Fruit fly (Drosophila melanogaster) whole organism, embryonic: ENCODE measurements around the gene CG46458.

Source experiments
- Abd-B ChIP-seq: fragments of 200-800 bp; sonication (Bioruptor generic); optimal IDR thresholded peaks from 2 replicates; lab custom pipeline; 2018; ENCODE audit warnings: missing biosample characterization, mild to moderate bottlenecking, missing genetic modification characterization, moderate library complexity
- Asciz ChIP-seq: fragments of 200-800 bp; sonication (Bioruptor generic); optimal IDR thresholded peaks from 2 replicates; lab custom pipeline; 2017; ENCODE audit warnings: missing biosample characterization, mild to moderate bottlenecking, missing genetic modification characterization, missing genetic modification reagents
- B-H1 ChIP-seq: fragments of 200-800 bp; sonication (Bioruptor generic); IDR thresholded peaks from 3 replicates; pipeline ENCODE4 v1.3.6; 2022; ENCODE audit warnings: missing biosample characterization, missing genetic modification characterization
- CG10959 ChIP-seq: fragments of 200-800 bp; sonication (Bioruptor generic); IDR thresholded peaks from 2 replicates; pipeline ENCODE4 v1.3.6; 2022; ENCODE audit warnings: missing biosample characterization, missing genetic modification characterization
- CG14014 ChIP-seq: fragments of 200-800 bp; sonication (Bioruptor generic); IDR thresholded peaks from 2 replicates; pipeline ENCODE4 v1.3.6; 2022; ENCODE audit warnings: missing biosample characterization, missing genetic modification characterization
- CG14710 ChIP-seq: fragments of 200-800 bp; sonication (Bioruptor generic); optimal IDR thresholded peaks from 3 replicates; lab custom pipeline; 2019; ENCODE audit warnings: missing biosample characterization, mild to moderate bottlenecking, missing genetic modification characterization, moderate library complexity
- CG15696 ChIP-seq: fragments of 200-800 bp; sonication (Bioruptor generic); optimal IDR thresholded peaks from 2 replicates; lab custom pipeline; 2019; ENCODE audit warnings: missing biosample characterization, mild to moderate bottlenecking, missing genetic modification characterization, moderate library complexity
- CG16779 ChIP-seq: fragments of 200-800 bp; sonication (Bioruptor generic); IDR thresholded peaks from 2 replicates; pipeline ENCODE4 v1.3.6; 2022; ENCODE audit warnings: missing biosample characterization, missing genetic modification characterization
- CG17361 ChIP-seq: fragments of 200-800 bp; sonication (Bioruptor generic); IDR thresholded peaks from 3 replicates; pipeline ENCODE4 v1.3.6; 2022; ENCODE audit warnings: missing biosample characterization, missing genetic modification characterization
- CG17385 ChIP-seq: fragments of 200-800 bp; sonication (Bioruptor generic); optimal IDR thresholded peaks from 3 replicates; lab custom pipeline; 2018; ENCODE audit warnings: missing biosample characterization, mild to moderate bottlenecking, missing genetic modification characterization
- CG2199 ChIP-seq: fragments of 200-800 bp; sonication (Bioruptor generic); IDR thresholded peaks from 3 replicates; pipeline ENCODE4 v1.3.6; 2022; ENCODE audit warnings: missing biosample characterization, missing genetic modification characterization
- CG2202 ChIP-seq: fragments of 200-800 bp; sonication (Bioruptor generic); optimal IDR thresholded peaks from 2 replicates; lab custom pipeline; 2018; ENCODE audit warnings: missing biosample characterization, mild to moderate bottlenecking, missing genetic modification characterization
- CG2712 ChIP-seq: fragments of 200-800 bp; optimal IDR thresholded peaks from 3 replicates; lab custom pipeline; 2019; ENCODE audit warnings: missing biosample characterization, mild to moderate bottlenecking, missing genetic modification characterization, moderate library complexity
- CG30431 ChIP-seq: fragments of 200-800 bp; sonication (Bioruptor generic); optimal IDR thresholded peaks from 2 replicates; lab custom pipeline; 2017; ENCODE audit warnings: missing biosample characterization, missing genetic modification characterization
- CG3407 ChIP-seq: fragments of 200-800 bp; sonication (Bioruptor generic); optimal IDR thresholded peaks from 2 replicates; lab custom pipeline; 2018; ENCODE audit warnings: missing biosample characterization, mild to moderate bottlenecking, missing genetic modification characterization
- CG4854 ChIP-seq: fragments of 200-800 bp; sonication (Bioruptor generic); optimal IDR thresholded peaks from 2 replicates; lab custom pipeline; 2016; ENCODE audit warnings: missing biosample characterization, missing genetic modification characterization, inconsistent platforms
- CG6654 ChIP-seq: fragments of 200-800 bp; sonication (Bioruptor generic); optimal IDR thresholded peaks from 2 replicates; lab custom pipeline; 2017; ENCODE audit warnings: missing biosample characterization, mild to moderate bottlenecking, missing genetic modification characterization
- CG7928 ChIP-seq: fragments of 200-800 bp; sonication (Bioruptor generic); optimal IDR thresholded peaks from 2 replicates; lab custom pipeline; 2017; ENCODE audit warnings: missing biosample characterization, mild to moderate bottlenecking, missing genetic modification characterization
- D19B ChIP-seq: fragments of 200-800 bp; sonication (Bioruptor generic); optimal IDR thresholded peaks from 2 replicates; lab custom pipeline; 2017; ENCODE audit warnings: missing biosample characterization, mild to moderate bottlenecking, missing genetic modification characterization
- Deaf1 ChIP-seq: fragments of 200-800 bp; optimal IDR thresholded peaks from 3 replicates; lab custom pipeline; 2019; ENCODE audit warnings: missing biosample characterization, mild to moderate bottlenecking, missing genetic modification characterization, moderate library complexity
- Dll ChIP-seq: fragments of 200-800 bp; sonication (Bioruptor generic); IDR thresholded peaks from 4 replicates; pipeline ENCODE4 v1.3.6; 2022; ENCODE audit warnings: missing biosample characterization, missing genetic modification characterization; ENCODE audit not compliant: partially characterized antibody
- H15 ChIP-seq: fragments of 200-800 bp; sonication (Bioruptor generic); IDR thresholded peaks from 3 replicates; pipeline ENCODE4 v1.3.6; 2022; ENCODE audit warnings: missing biosample characterization, missing genetic modification characterization
- Hr51 ChIP-seq, 2 experiments: fragments of 200-800 bp; sonication (Bioruptor generic); optimal IDR thresholded peaks; 2 replicates in 1 of 2; 3 replicates in 1 of 2; lab custom pipeline; 2016 to 2018; ENCODE audit warnings: missing biosample characterization in 2 of 2, missing genetic modification characterization in 2 of 2, mild to moderate bottlenecking in 1 of 2, moderate library complexity in 1 of 2
- MBD-R2 ChIP-seq: fragments of 200-800 bp; sonication (Bioruptor generic); IDR thresholded peaks from 2 replicates; pipeline ENCODE4 v1.3.6; 2022; ENCODE audit warnings: missing biosample characterization, missing genetic modification characterization
- NFAT ChIP-seq: fragments of 200-800 bp; sonication (Bioruptor generic); IDR thresholded peaks from 2 replicates; pipeline ENCODE4 v1.3.6; 2022; ENCODE audit warnings: missing biosample characterization, missing genetic modification characterization
- Nf-YB ChIP-seq: fragments of 200-800 bp; sonication (Bioruptor generic); optimal IDR thresholded peaks from 3 replicates; lab custom pipeline; 2019; ENCODE audit warnings: missing biosample characterization, mild to moderate bottlenecking, missing genetic modification characterization, moderate library complexity
- Xbp1 ChIP-seq: fragments of 200-800 bp; sonication (Bioruptor generic); optimal IDR thresholded peaks from 3 replicates; lab custom pipeline; 2016; ENCODE audit warnings: missing biosample characterization, mild to moderate bottlenecking, missing genetic modification characterization
- abd-A ChIP-seq: fragments of 200-800 bp; sonication (Bioruptor generic); optimal IDR thresholded peaks from 3 replicates; lab custom pipeline; 2019; ENCODE audit warnings: missing biosample characterization, mild to moderate bottlenecking, missing genetic modification characterization, moderate library complexity
- ato ChIP-seq: fragments of 200-800 bp; sonication (Bioruptor generic); IDR thresholded peaks from 2 replicates; pipeline ENCODE4 v1.3.6; 2022; ENCODE audit warnings: missing biosample characterization, missing genetic modification characterization; ENCODE audit not compliant: partially characterized antibody
- cad ChIP-seq: fragments of >200 bp; optimal IDR thresholded peaks from 2 replicates; lab custom pipeline; 2017; ENCODE audit warnings: missing biosample characterization, missing genetic modification characterization
- cas ChIP-seq: fragments of 200-800 bp; sonication (Bioruptor generic); IDR thresholded peaks from 2 replicates; pipeline ENCODE4 v1.3.6; 2022; ENCODE audit warnings: missing biosample characterization, missing genetic modification characterization
- crol ChIP-seq: fragments of 200-800 bp; sonication (Bioruptor generic); IDR thresholded peaks from 2 replicates; pipeline ENCODE4 v1.3.6; 2022; ENCODE audit warnings: missing biosample characterization, missing genetic modification characterization
- crp ChIP-seq, 2 experiments: fragments of 200-800 bp; sonication (Bioruptor generic); optimal IDR thresholded peaks; 2 replicates in 1 of 2; 3 replicates in 1 of 2; lab custom pipeline; 2017; ENCODE audit warnings: missing biosample characterization in 2 of 2, missing genetic modification characterization in 2 of 2, mild to moderate bottlenecking in 1 of 2, moderate library complexity in 1 of 2
- exex ChIP-seq: fragments of 200-800 bp; sonication (Bioruptor generic); optimal IDR thresholded peaks from 4 replicates; lab custom pipeline; 2018; ENCODE audit warnings: missing biosample characterization, mild to moderate bottlenecking, missing genetic modification characterization, moderate library complexity
- grau ChIP-seq: fragments of 200-800 bp; optimal IDR thresholded peaks from 3 replicates; lab custom pipeline; 2019; ENCODE audit warnings: missing biosample characterization, mild to moderate bottlenecking, missing genetic modification characterization, moderate library complexity
- grn ChIP-seq: fragments of 200-800 bp; sonication (Bioruptor generic); optimal IDR thresholded peaks from 3 replicates; lab custom pipeline; 2017; ENCODE audit warnings: missing biosample characterization, missing genetic modification characterization
- gro ChIP-seq: fragments of 200-800 bp; sonication (Bioruptor generic); optimal IDR thresholded peaks from 2 replicates; lab custom pipeline; 2016; ENCODE audit warnings: missing biosample characterization, missing genetic modification characterization
- gsb-n ChIP-seq: fragments of 200-800 bp; sonication (Bioruptor generic); optimal IDR thresholded peaks from 3 replicates; lab custom pipeline; 2018; ENCODE audit warnings: missing biosample characterization, mild to moderate bottlenecking, missing genetic modification characterization
- klu ChIP-seq: fragments of 200-800 bp; sonication (Bioruptor generic); IDR thresholded peaks from 2 replicates; pipeline ENCODE4 v1.3.6; 2022; ENCODE audit warnings: missing biosample characterization, missing genetic modification characterization
- mirr ChIP-seq: fragments of 200-800 bp; sonication (Bioruptor generic); optimal IDR thresholded peaks from 3 replicates; lab custom pipeline; 2018; ENCODE audit warnings: missing biosample characterization, mild to moderate bottlenecking, missing genetic modification characterization
- phol ChIP-seq: fragments of 200-800 bp; sonication (Bioruptor generic); optimal IDR thresholded peaks from 3 replicates; lab custom pipeline; 2018; ENCODE audit warnings: missing biosample characterization, mild to moderate bottlenecking, missing genetic modification characterization, moderate library complexity
- sens ChIP-seq: fragments of 200-800 bp; sonication (Bioruptor generic); peaks from one replicate; lab custom pipeline; 2016; ENCODE audit warnings: missing biosample characterization, missing genetic modification characterization
- slbo ChIP-seq: fragments of 200-800 bp; sonication (Bioruptor generic); IDR thresholded peaks from 2 replicates; pipeline ENCODE4 v1.3.6; 2022; ENCODE audit warnings: missing biosample characterization, missing genetic modification characterization
- toy ChIP-seq: fragments of 200-800 bp; sonication (Bioruptor generic); IDR thresholded peaks from 2 replicates; pipeline ENCODE4 v1.3.6; 2022; ENCODE audit warnings: missing biosample characterization, missing genetic modification characterization
- wek ChIP-seq: fragments of 200-800 bp; sonication (Bioruptor generic); optimal IDR thresholded peaks from 3 replicates; lab custom pipeline; 2018; ENCODE audit warnings: missing biosample characterization, mild to moderate bottlenecking, missing genetic modification characterization, moderate library complexity
- wor ChIP-seq: fragments of 200-800 bp; sonication (Bioruptor generic); IDR thresholded peaks from 2 replicates; pipeline ENCODE4 v1.3.6; 2022; ENCODE audit warnings: missing biosample characterization, missing genetic modification characterization

CG46458 gene

DNA sequence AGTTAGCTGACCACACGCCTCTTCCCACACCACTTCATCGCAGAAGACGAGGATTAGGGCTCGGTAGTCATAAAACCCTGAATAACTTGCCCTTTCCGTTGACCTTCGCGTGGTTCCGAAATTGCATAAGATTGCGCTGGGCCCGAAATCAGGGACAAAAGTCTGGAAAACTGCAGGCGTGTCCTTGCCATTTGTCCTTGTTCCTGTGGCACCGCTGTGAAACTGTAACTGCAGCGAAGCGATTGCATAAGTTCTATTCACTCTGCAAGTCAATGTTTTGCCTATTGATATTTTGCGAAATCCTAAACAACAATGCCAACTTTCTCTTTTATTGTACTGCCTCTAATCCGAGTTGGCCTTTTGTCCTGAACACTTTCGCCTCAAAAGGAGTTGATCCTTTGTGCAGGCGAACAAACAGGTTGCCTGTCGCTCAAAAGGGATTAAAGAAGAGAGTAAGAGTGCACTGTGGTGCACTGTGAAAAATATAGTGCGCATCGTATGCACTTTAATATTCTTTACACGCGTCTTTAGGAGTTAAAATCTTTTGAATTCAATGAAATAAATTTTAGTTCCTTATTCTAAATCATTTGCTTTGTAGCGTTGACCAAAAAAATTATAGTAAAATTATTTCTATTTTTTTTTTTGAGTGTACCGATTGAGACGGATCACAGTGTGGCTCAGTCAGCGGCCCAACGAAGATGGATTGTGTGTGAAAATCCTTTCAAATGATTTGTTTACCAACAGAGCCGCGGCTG, 9.0 kb downstream of the CG46458 start (continued):
- TF ChIP-seq CG2202 (peak; percentile 20), MBD-R2 (GFP tag; lab: Robert Waterston, UW) (no peak), CG15696 (tag; lab: Kevin White, UChicago) (peak; percentile 82), CG30431 (GFP tag; lab: Kevin White, UChicago) (peak; percentile 29), CG10959 (peak; percentile 60)
- TF ChIP-seq, all 482 proteins: peak for 66

DNA sequence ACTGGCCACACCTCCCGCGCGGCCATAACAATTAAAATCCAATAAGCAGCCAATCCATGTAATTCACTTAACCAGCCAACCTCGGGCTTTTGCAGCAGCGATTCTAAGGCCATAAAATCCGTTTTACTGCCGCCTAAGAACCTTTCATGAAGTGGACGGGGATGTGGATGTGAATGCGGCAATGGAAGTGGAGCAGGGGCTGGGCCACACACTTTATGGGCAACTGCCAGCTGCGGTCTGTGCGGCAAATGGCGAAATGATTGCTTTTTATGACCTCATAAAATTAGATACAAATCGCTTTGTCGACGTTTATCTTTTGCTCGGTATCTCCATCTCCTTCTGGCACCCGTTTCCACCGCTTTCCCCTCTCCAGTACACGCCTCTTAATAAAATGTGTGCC, 13.2 kb downstream of the CG46458 start:
- peak; percentile 32 for TF ChIP-seq cad (GFP tag; lab: Kevin White, UChicago)
- no peak for TF ChIP-seq B-H1 (GFP tag; lab: Robert Waterston, UW)
- TF ChIP-seq H15 (GFP tag; lab: Robert Waterston, UW), result no peak
- peak; percentile 98 for TF ChIP-seq abd-A (tag; lab: Kevin White, UChicago)
- TF ChIP-seq mirr (GFP tag; lab: Kevin White, UChicago), result peak; percentile 2
- no peak for TF ChIP-seq CG4854 (GFP tag; lab: Kevin White, UChicago)
- TF ChIP-seq gro (GFP tag; lab: Kevin White, UChicago), result peak; percentile 25
- peak in 1 of 2 experiments; percentile 33 for TF ChIP-seq Hr51 (GFP tag; optimal IDR thresholded peaks at IDR 0.05; lab: Kevin White, UChicago)
- TF ChIP-seq crol, result peak; percentile 44; the same call in 1 of the 2 replicates
- TF ChIP-seq grn (GFP tag; lab: Kevin White, UChicago), result peak; percentile 45
- 0 out of 2 replicates have a peak, but pooled peaks have one; percentile 14 for TF ChIP-seq slbo (GFP tag; lab: Robert Waterston, UW)
- no peak for TF ChIP-seq CG3407 (GFP tag; lab: Kevin White, UChicago)
- peak; percentile 22 for TF ChIP-seq exex
- peak; percentile 65 for TF ChIP-seq Nf-YB (GFP tag; lab: Kevin White, UChicago)
- peak; percentile 55 for TF ChIP-seq Abd-B

DNA sequence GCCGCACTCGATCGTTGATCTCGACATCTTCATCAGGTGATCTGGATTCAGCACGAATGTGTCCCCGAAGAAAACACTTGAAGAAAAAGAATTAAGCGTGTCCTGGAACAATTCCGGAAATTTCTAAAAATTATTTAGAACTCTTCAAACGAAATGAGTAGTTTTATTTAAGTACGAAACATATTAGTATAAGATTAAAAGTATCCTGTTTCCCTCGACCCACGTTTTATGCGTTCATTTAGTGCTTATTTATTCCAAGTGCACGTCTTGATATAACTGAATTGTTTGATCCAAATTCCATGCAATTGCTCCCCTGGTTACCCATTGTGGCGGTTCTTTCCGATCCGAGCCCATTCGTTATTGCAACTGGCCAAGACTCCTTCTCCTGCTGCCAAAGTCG, 18.5 kb downstream of the CG46458 start:
- TF ChIP-seq sens (GFP tag; lab: Kevin White, UChicago), result peak; percentile 46
- no peak for TF ChIP-seq CG7928 (GFP tag; lab: Kevin White, UChicago)

DNA sequence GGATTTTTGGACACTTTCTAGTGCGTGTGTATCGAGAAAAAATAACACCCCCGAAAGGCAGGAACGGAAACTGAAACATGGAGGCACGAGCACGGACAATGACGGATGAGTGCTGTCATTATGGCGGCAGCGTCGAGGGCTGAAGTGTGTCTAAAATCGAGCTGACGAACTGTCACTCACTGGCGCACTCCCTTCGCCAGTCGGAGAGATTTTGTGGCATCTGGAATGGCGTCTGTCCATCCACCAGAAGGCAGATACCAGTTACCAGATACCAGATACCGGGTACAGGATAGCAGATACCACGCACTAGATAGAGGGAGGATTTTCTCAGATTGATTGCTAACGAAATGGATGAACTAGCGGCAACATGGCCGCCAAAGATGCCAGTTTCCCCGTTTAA, 20.4 kb downstream of the CG46458 start:
- TF ChIP-seq Asciz (GFP tag; lab: Kevin White, UChicago) (no peak), Deaf1 (tag; lab: Kevin White, UChicago) (peak; percentile 23), crp (GFP tag; optimal IDR thresholded peaks at IDR 0.05; lab: Kevin White, UChicago) (no peak), grau (tag; lab: Kevin White, UChicago) (no peak), CG16779 (GFP tag; lab: Robert Waterston, UW) (no peak), wek (GFP tag; lab: Kevin White, UChicago) (no peak), CG17361 (GFP tag; lab: Robert Waterston, UW) (no peak), Xbp1 (GFP tag; lab: Kevin White, UChicago) (no peak), CG2712 (tag; lab: Kevin White, UChicago) (no peak), CG2199 (0 out of 3 replicates have a peak, but pooled peaks have one; percentile 28), CG14014 (GFP tag; lab: Robert Waterston, UW) (no peak), CG6654 (GFP tag; lab: Kevin White, UChicago) (no peak), phol (tag; lab: Kevin White, UChicago) (peak; percentile 44), Dll (GFP tag; lab: Robert Waterston, UW) (no peak), gsb-n (tag; lab: Kevin White, UChicago) (no peak), ato (GFP tag; lab: Robert Waterston, UW) (no peak), toy (GFP tag; lab: Robert Waterston, UW) (no peak), wor (GFP tag; lab: Robert Waterston, UW) (no peak), CG14710 (tag; lab: Kevin White, UChicago) (no peak), CG17385 (GFP tag; lab: Kevin White, UChicago) (no peak), NFAT (no peak), D19B (no peak), klu (no peak), cas (GFP tag; lab: Robert Waterston, UW) (no peak)
